Fruit fly (Drosophila melanogaster) whole organism, embryonic: ENCODE data around the gene CG14174.

Experiments used
- Bdp1 ChIP-seq: fragments of 200-800 bp; sonication (Bioruptor generic); optimal IDR thresholded peaks from 3 replicates; lab custom pipeline; 2016; ENCODE audit warnings: missing biosample characterization, missing genetic modification characterization
- Bgb ChIP-seq: fragments of 200-800 bp; sonication (Bioruptor generic); IDR thresholded peaks from 2 replicates; pipeline ENCODE4 v1.3.6; 2022; ENCODE audit warnings: missing biosample characterization, missing genetic modification characterization; ENCODE audit not compliant: partially characterized antibody
- CG1024 ChIP-seq: fragments of 200-800 bp; sonication (Bioruptor generic); IDR thresholded peaks from 2 replicates; pipeline ENCODE4 v1.3.6; 2022; ENCODE audit warnings: missing biosample characterization, missing genetic modification characterization
- CG10462 ChIP-seq: fragments of 200-800 bp; sonication (Bioruptor generic); optimal IDR thresholded peaks from 2 replicates; lab custom pipeline; 2016; ENCODE audit warnings: missing biosample characterization, missing genetic modification characterization
- CG10543 ChIP-seq: fragments of 200-800 bp; sonication (Bioruptor generic); optimal IDR thresholded peaks from 3 replicates; lab custom pipeline; 2017; ENCODE audit warnings: missing biosample characterization, mild to moderate bottlenecking, missing genetic modification characterization, moderate library complexity
- CG11560 ChIP-seq: fragments of 200-800 bp; sonication (Bioruptor generic); IDR thresholded peaks from 3 replicates; pipeline ENCODE4 v1.3.6; 2022; ENCODE audit warnings: missing biosample characterization, missing genetic modification characterization
- CG12104 ChIP-seq: fragments of 200-800 bp; sonication (Bioruptor generic); optimal IDR thresholded peaks from 3 replicates; lab custom pipeline; 2016; ENCODE audit warnings: missing biosample characterization, missing genetic modification characterization
- CG12155 ChIP-seq: fragments of 200-800 bp; sonication (Bioruptor generic); optimal IDR thresholded peaks from 3 replicates; lab custom pipeline; 2016; ENCODE audit warnings: missing biosample characterization, missing genetic modification characterization
- CG14441 ChIP-seq: fragments of 200-800 bp; sonication (Bioruptor generic); IDR thresholded peaks from 2 replicates; pipeline ENCODE4 v1.3.6; 2022; ENCODE audit warnings: missing biosample characterization, missing genetic modification characterization
- CG1602 ChIP-seq: fragments of 200-800 bp; sonication (Bioruptor generic); optimal IDR thresholded peaks from 3 replicates; lab custom pipeline; 2016; ENCODE audit warnings: missing biosample characterization, missing genetic modification characterization
- CG2129 ChIP-seq: fragments of 200-800 bp; sonication (Bioruptor generic); IDR thresholded peaks from 2 replicates; pipeline ENCODE4 v1.3.6; 2022; ENCODE audit warnings: missing biosample characterization, missing genetic modification characterization; ENCODE audit not compliant: partially characterized antibody
- CG2889 ChIP-seq: fragments of 200-800 bp; sonication (Bioruptor generic); IDR thresholded peaks from 3 replicates; pipeline ENCODE4 v1.3.6; 2022; ENCODE audit warnings: missing biosample characterization, missing genetic modification characterization
- CG3838 ChIP-seq: fragments of 200-800 bp; sonication (Bioruptor generic); optimal IDR thresholded peaks from 3 replicates; lab custom pipeline; 2016; ENCODE audit warnings: missing biosample characterization, missing genetic modification characterization
- CG4282 ChIP-seq: fragments of 200-800 bp; sonication (Bioruptor generic); optimal IDR thresholded peaks from 2 replicates; lab custom pipeline; 2016; ENCODE audit warnings: missing biosample characterization, missing genetic modification characterization
- CG4404 ChIP-seq: fragments of 200-800 bp; sonication (Bioruptor generic); IDR thresholded peaks from 2 replicates; pipeline ENCODE4 v1.3.6; 2022; ENCODE audit warnings: missing biosample characterization, missing genetic modification characterization
- CG5245 ChIP-seq: fragments of 200-800 bp; sonication (Bioruptor generic); optimal IDR thresholded peaks from 3 replicates; lab custom pipeline; 2016; ENCODE audit warnings: missing biosample characterization, missing genetic modification characterization
- CG6791 ChIP-seq: fragments of 200-800 bp; sonication (Bioruptor generic); IDR thresholded peaks from 3 replicates; pipeline ENCODE4 v1.3.6; 2022; ENCODE audit warnings: missing biosample characterization, missing genetic modification characterization; ENCODE audit not compliant: partially characterized antibody
- CG8290 ChIP-seq, 3 experiments: fragments of 200-800 bp; sonication (Bioruptor generic); optimal IDR thresholded peaks; 2 replicates each; lab custom pipeline; 2016 to 2019; ENCODE audit warnings: missing biosample characterization in 3 of 3, missing genetic modification characterization in 3 of 3, mild to moderate bottlenecking in 2 of 3, moderate library complexity in 1 of 3
- CTCF ChIP-seq: fragments of 200-800 bp; sonication (Bioruptor generic); optimal IDR thresholded peaks from 2 replicates; lab custom pipeline; 2017; ENCODE audit warnings: missing biosample characterization, mild to moderate bottlenecking, missing genetic modification characterization, moderate library complexity
- Dip2 ChIP-seq: fragments of 200-800 bp; sonication (Bioruptor generic); IDR thresholded peaks from 2 replicates; pipeline ENCODE4 v1.3.6; 2022; ENCODE audit warnings: missing biosample characterization, missing genetic modification characterization
- Drgx ChIP-seq: fragments of 200-800 bp; sonication (Bioruptor generic); IDR thresholded peaks from 2 replicates; pipeline ENCODE4 v1.3.6; 2022; ENCODE audit warnings: missing biosample characterization, missing genetic modification characterization
- Fer3 ChIP-seq: fragments of 200-800 bp; sonication (Bioruptor generic); optimal IDR thresholded peaks from 2 replicates; lab custom pipeline; 2018; ENCODE audit warnings: missing biosample characterization, mild to moderate bottlenecking, missing genetic modification characterization, moderate library complexity
- Hmr ChIP-seq: fragments of 200-800 bp; sonication (Bioruptor generic); optimal IDR thresholded peaks from 3 replicates; lab custom pipeline; 2017; ENCODE audit warnings: mild to moderate bottlenecking, missing biosample characterization, missing genetic modification reagents, missing genetic modification characterization
- Hr3 ChIP-seq: fragments of 200-800 bp; sonication (Bioruptor generic); optimal IDR thresholded peaks from 3 replicates; lab custom pipeline; 2016; ENCODE audit warnings: missing biosample characterization, missing genetic modification characterization
- Lim3 ChIP-seq: fragments of 200-800 bp; sonication (Bioruptor generic); IDR thresholded peaks from 2 replicates; pipeline ENCODE4 v1.3.6; 2022; ENCODE audit warnings: missing biosample characterization, missing genetic modification characterization
- Nf-YC ChIP-seq: fragments of 200-800 bp; optimal IDR thresholded peaks from 3 replicates; lab custom pipeline; 2019; ENCODE audit warnings: missing biosample characterization, mild to moderate bottlenecking, missing genetic modification characterization, moderate library complexity
- Spps ChIP-seq: fragments of 200-800 bp; sonication (Bioruptor generic); optimal IDR thresholded peaks from 2 replicates; lab custom pipeline; 2018; ENCODE audit warnings: missing biosample characterization, mild to moderate bottlenecking, missing genetic modification characterization
- ap ChIP-seq: fragments of 200-800 bp; sonication (Bioruptor generic); IDR thresholded peaks from 2 replicates; pipeline ENCODE4 v1.3.6; 2022; ENCODE audit warnings: missing biosample characterization, missing genetic modification characterization
- ato ChIP-seq: fragments of 200-800 bp; sonication (Bioruptor generic); IDR thresholded peaks from 2 replicates; pipeline ENCODE4 v1.3.6; 2022; ENCODE audit warnings: missing biosample characterization, missing genetic modification characterization; ENCODE audit not compliant: partially characterized antibody
- cas ChIP-seq: fragments of 200-800 bp; sonication (Bioruptor generic); IDR thresholded peaks from 2 replicates; pipeline ENCODE4 v1.3.6; 2022; ENCODE audit warnings: missing biosample characterization, missing genetic modification characterization
- chm ChIP-seq: fragments of 200-800 bp; sonication (Bioruptor generic); IDR thresholded peaks from 2 replicates; pipeline ENCODE4 v1.3.6; 2022; ENCODE audit warnings: missing biosample characterization, missing genetic modification characterization
- dpn ChIP-seq, 2 experiments: fragments of 200-800 bp; sonication (Bioruptor generic); optimal IDR thresholded peaks; 3 replicates each; lab custom pipeline; 2016; ENCODE audit warnings: missing biosample characterization in 2 of 2, missing genetic modification characterization in 2 of 2
- gce ChIP-seq: fragments of 200-800 bp; sonication (Bioruptor generic); IDR thresholded peaks from 3 replicates; pipeline ENCODE4 v1.3.6; 2022; ENCODE audit warnings: missing biosample characterization, missing genetic modification characterization
- gsb-n ChIP-seq: fragments of 200-800 bp; sonication (Bioruptor generic); optimal IDR thresholded peaks from 3 replicates; lab custom pipeline; 2018; ENCODE audit warnings: missing biosample characterization, mild to moderate bottlenecking, missing genetic modification characterization
- her ChIP-seq: fragments of 200-800 bp; sonication (Bioruptor generic); optimal IDR thresholded peaks from 2 replicates; lab custom pipeline; 2016; ENCODE audit warnings: missing biosample characterization, missing genetic modification characterization
- maf-S ChIP-seq: fragments of 200-800 bp; sonication (Bioruptor generic); optimal IDR thresholded peaks from 2 replicates; lab custom pipeline; 2016; ENCODE audit warnings: missing biosample characterization, missing genetic modification characterization
- mld ChIP-seq: fragments of 200-800 bp; sonication (Bioruptor generic); IDR thresholded peaks from 3 replicates; pipeline ENCODE4 v1.3.6; 2022; ENCODE audit warnings: missing biosample characterization, missing genetic modification characterization; ENCODE audit not compliant: partially characterized antibody
- pan ChIP-seq, 4 experiments: fragments of >200 bp in 3 of 4; fragments of 200-800 bp in 1 of 4; sonication (Bioruptor generic) in 1 of 4; optimal IDR thresholded peaks in 3 of 4; IDR thresholded peaks in 1 of 4; 2 replicates each; pipeline versions ENCODE4 v1.3.6 to Lab custom; 2017 to 2022; ENCODE audit warnings: missing biosample characterization in 2 of 4, missing genetic modification characterization in 2 of 4, mixed read lengths in 1 of 4
- prd ChIP-seq, 3 experiments: fragments of >200 bp in 2 of 3; fragments of 200-800 bp in 1 of 3; sonication (Bioruptor generic) in 1 of 3; optimal IDR thresholded peaks in 2 of 3; IDR thresholded peaks in 1 of 3; 2 replicates in 2 of 3; 3 replicates in 1 of 3; pipeline versions ENCODE4 v1.3.6 to Lab custom; 2017 to 2022; ENCODE audit warnings: missing biosample characterization in 1 of 3, missing genetic modification characterization in 1 of 3
- repo ChIP-seq: fragments of 200-800 bp; sonication (Bioruptor generic); optimal IDR thresholded peaks from 2 replicates; lab custom pipeline; 2016; ENCODE audit warnings: missing biosample characterization, missing genetic modification characterization
- seq ChIP-seq: fragments of 200-800 bp; sonication (Bioruptor generic); IDR thresholded peaks from 2 replicates; pipeline ENCODE4 v1.3.6; 2022; ENCODE audit warnings: missing biosample characterization, missing genetic modification characterization
- so ChIP-seq: fragments of 200-800 bp; sonication (Bioruptor generic); IDR thresholded peaks from 3 replicates; pipeline ENCODE4 v1.3.6; 2022; ENCODE audit warnings: missing biosample characterization, missing genetic modification characterization
- stwl ChIP-seq: fragments of 200-800 bp; sonication (Bioruptor generic); optimal IDR thresholded peaks from 3 replicates; lab custom pipeline; 2018; ENCODE audit warnings: missing biosample characterization, mild to moderate bottlenecking, missing genetic modification characterization, moderate library complexity
- trem ChIP-seq: fragments of 200-800 bp; optimal IDR thresholded peaks from 3 replicates; lab custom pipeline; 2019; ENCODE audit warnings: missing biosample characterization, mild to moderate bottlenecking, missing genetic modification characterization, moderate library complexity
- yki ChIP-seq: fragments of >200 bp; optimal IDR thresholded peaks from 3 replicates; lab custom pipeline; 2018
- zen ChIP-seq: fragments of 200-800 bp; sonication (Bioruptor generic); optimal IDR thresholded peaks from 3 replicates; lab custom pipeline; 2018; ENCODE audit warnings: missing biosample characterization, mild to moderate bottlenecking, missing genetic modification characterization, moderate library complexity
- zf30C ChIP-seq: fragments of 200-800 bp; sonication (Bioruptor generic); optimal IDR thresholded peaks from 3 replicates; lab custom pipeline; 2018; ENCODE audit warnings: missing biosample characterization, mild to moderate bottlenecking, missing genetic modification characterization

The CG14174 gene

dm6 chr3L:9696650-9697526, 22.2 kb upstream of the CG14174 start, which contains the start of gene Prps (continued):
- no peak for TF ChIP-seq pan (optimal IDR thresholded peaks at IDR 0.05; lab: Kevin White, UChicago)
- TF ChIP-seq pan (GFP tag; optimal IDR thresholded peaks at IDR 0.05 in 1 of 2, IDR thresholded peaks at IDR 0.05 in 1 of 2) = peak in 1 of 2 experiments; percentile 89
- TF ChIP-seq cas (GFP tag; lab: Robert Waterston, UW) = peak; percentile 53; the same call in 1 of the 2 replicates
- TF ChIP-seq so (GFP tag; lab: Robert Waterston, UW) = peak; percentile 81
- peak; percentile 78 to 83 for TF ChIP-seq dpn (GFP tag; optimal IDR thresholded peaks at IDR 0.05; lab: Kevin White, UChicago)
- TF ChIP-seq Spps = no peak
- TF ChIP-seq zf30C (GFP tag; lab: Kevin White, UChicago) = no peak
- no peak for TF ChIP-seq yki (lab: Kevin White, UChicago)
- TF ChIP-seq seq (GFP tag; lab: Robert Waterston, UW) = peak; percentile 63; the same call in 1 of the 2 replicates
- TF ChIP-seq stwl (tag; lab: Kevin White, UChicago) = no peak
- TF ChIP-seq CG8290 (GFP tag; optimal IDR thresholded peaks at IDR 0.05; lab: Kevin White, UChicago) = peak; percentile 37
- TF ChIP-seq CG8290 (tag; optimal IDR thresholded peaks at IDR 0.05; lab: Kevin White, UChicago) = peak; percentile 36 to 94
- no peak for TF ChIP-seq CG2129 (GFP tag; lab: Robert Waterston, UW)
- TF ChIP-seq CG12155 (GFP tag; lab: Kevin White, UChicago) = peak; percentile 59
- TF ChIP-seq Drgx (GFP tag; lab: Robert Waterston, UW) = peak; percentile 78
- peak; percentile 6 for TF ChIP-seq Bdp1 (GFP tag; lab: Kevin White, UChicago)
- no peak for TF ChIP-seq CG4404
- peak; percentile 46 for TF ChIP-seq CG1602 (GFP tag; lab: Kevin White, UChicago)
- TF ChIP-seq Lim3 (GFP tag; lab: Robert Waterston, UW) = no peak
- peak; percentile 67 for TF ChIP-seq CG12104 (GFP tag; lab: Kevin White, UChicago)
- peak; percentile 51 for TF ChIP-seq trem (tag; lab: Kevin White, UChicago)
- TF ChIP-seq maf-S (GFP tag; lab: Kevin White, UChicago) = peak; percentile 63
- peak; percentile 43; the same call in 1 of the 3 replicates for TF ChIP-seq CG11560 (tag; lab: Robert Waterston, UW)
- TF ChIP-seq CG14441 = peak; percentile 82
- TF ChIP-seq chm (GFP tag; lab: Robert Waterston, UW) = peak; percentile 91
- TF ChIP-seq mld (GFP tag; lab: Robert Waterston, UW) = no peak
- no peak for TF ChIP-seq CG10462 (GFP tag; lab: Kevin White, UChicago)
- peak; percentile 51 for TF ChIP-seq CG10543 (GFP tag; lab: Kevin White, UChicago)
- TF ChIP-seq gsb-n (tag; lab: Kevin White, UChicago) = peak; percentile 41
- no peak for TF ChIP-seq Dip2 (GFP tag; lab: Robert Waterston, UW)
- TF ChIP-seq Hr3 (GFP tag; lab: Kevin White, UChicago) = peak; percentile 47
- TF ChIP-seq ap = peak; percentile 51; the same call in 1 of the 2 replicates
- peak; percentile 91 for TF ChIP-seq her (GFP tag; lab: Kevin White, UChicago)
- peak; percentile 56 for TF ChIP-seq CG5245 (GFP tag; lab: Kevin White, UChicago)
- no peak for TF ChIP-seq CG6791 (GFP tag; lab: Robert Waterston, UW)
- no peak for TF ChIP-seq zen (tag; lab: Kevin White, UChicago)
- TF ChIP-seq CG4282 (GFP tag; lab: Kevin White, UChicago) = peak; percentile 79
- TF ChIP-seq Bgb (GFP tag; lab: Robert Waterston, UW) = no peak; the same call in 1 of the 2 replicates
- TF ChIP-seq Fer3 (tag; lab: Kevin White, UChicago) = peak; percentile 83
- peak; percentile 68 for TF ChIP-seq Nf-YC (tag; lab: Kevin White, UChicago)
- TF ChIP-seq gce (GFP tag; lab: Robert Waterston, UW) = peak; percentile 71; the same call in 1 of the 3 replicates
- TF ChIP-seq prd (optimal IDR thresholded peaks at IDR 0.05; lab: Kevin White, UChicago) = no peak
- peak; percentile 81 for TF ChIP-seq prd (GFP tag; IDR thresholded peaks at IDR 0.05; lab: Robert Waterston, UW)
- peak; percentile 52; the same call in 1 of the 3 replicates for TF ChIP-seq CG2889 (GFP tag; lab: Robert Waterston, UW)
- TF ChIP-seq CG3838 (GFP tag; lab: Kevin White, UChicago) = peak; percentile 22
- no peak for TF ChIP-seq ato (GFP tag; lab: Robert Waterston, UW)
- peak; percentile 75 for TF ChIP-seq repo (GFP tag; lab: Kevin White, UChicago)
- TF ChIP-seq CTCF (GFP tag; lab: Kevin White, UChicago) = peak; percentile 17
- peak; percentile 76 for TF ChIP-seq Hmr (GFP tag; lab: Kevin White, UChicago)
- TF ChIP-seq CG1024 (GFP tag; lab: Robert Waterston, UW) = peak; percentile 74; the same call in 1 of the 2 replicates
